Fruit fly (Drosophila melanogaster) whole organism, embryonic: ENCODE measurements around the gene CG46412.
A peak's percentile ranks its signal among the peaks of the same experiment; 100 is the strongest.

Experiments
- Awh ChIP-seq: fragments of 200-800 bp; sonication (Bioruptor generic); IDR thresholded peaks from 2 replicates; pipeline ENCODE4, ENCODE4 v1.3.6; 2022; ENCODE audit warnings: missing biosample characterization, missing genetic modification characterization
- BtbVII ChIP-seq: fragments of 200-800 bp; sonication (Bioruptor generic); optimal IDR thresholded peaks from 3 replicates; lab custom pipeline; 2017; ENCODE audit warnings: missing biosample characterization, mild to moderate bottlenecking, missing genetic modification characterization
- CG10147 ChIP-seq: fragments of 200-800 bp; sonication (Bioruptor generic); optimal IDR thresholded peaks from 2 replicates; lab custom pipeline; 2019; ENCODE audit warnings: missing biosample characterization, mild to moderate bottlenecking, missing genetic modification characterization, moderate library complexity
- CG10462 ChIP-seq: fragments of 200-800 bp; sonication (Bioruptor generic); optimal IDR thresholded peaks from 2 replicates; lab custom pipeline; 2016; ENCODE audit warnings: missing biosample characterization, missing genetic modification characterization
- CG1233 ChIP-seq: fragments of 200-800 bp; sonication (Bioruptor generic); optimal IDR thresholded peaks from 4 replicates; lab custom pipeline; 2018; ENCODE audit warnings: missing biosample characterization, mild to moderate bottlenecking, missing genetic modification characterization
- CG12942 ChIP-seq: fragments of 200-800 bp; sonication (Bioruptor generic); optimal IDR thresholded peaks from 3 replicates; lab custom pipeline; 2016; ENCODE audit warnings: missing biosample characterization, missing genetic modification characterization
- CG1647 ChIP-seq: fragments of 200-800 bp; sonication (Bioruptor generic); optimal IDR thresholded peaks from 3 replicates; lab custom pipeline; 2016; ENCODE audit warnings: missing biosample characterization, missing genetic modification characterization
- CG16813 ChIP-seq: fragments of 200-800 bp; sonication (Bioruptor generic); IDR thresholded peaks from 3 replicates; pipeline ENCODE4 v1.3.6; 2022; ENCODE audit warnings: missing biosample characterization, missing genetic modification characterization; ENCODE audit not compliant: partially characterized antibody
- CG16863 ChIP-seq: fragments of 200-800 bp; sonication (Bioruptor generic); optimal IDR thresholded peaks from 3 replicates; lab custom pipeline; 2016; ENCODE audit warnings: missing biosample characterization, missing genetic modification characterization
- CG17612 ChIP-seq: fragments of 200-800 bp; sonication (Bioruptor generic); IDR thresholded peaks from 2 replicates; pipeline ENCODE4 v1.3.6; 2022; ENCODE audit warnings: missing biosample characterization, missing genetic modification characterization
- CG18619 ChIP-seq: fragments of 200-800 bp; sonication (Bioruptor generic); optimal IDR thresholded peaks from 3 replicates; lab custom pipeline; 2017; ENCODE audit warnings: missing biosample characterization, mild to moderate bottlenecking, missing genetic modification characterization
- CG2202 ChIP-seq: fragments of 200-800 bp; sonication (Bioruptor generic); optimal IDR thresholded peaks from 2 replicates; lab custom pipeline; 2018; ENCODE audit warnings: missing biosample characterization, mild to moderate bottlenecking, missing genetic modification characterization
- CG30020 ChIP-seq: fragments of 200-800 bp; optimal IDR thresholded peaks from 2 replicates; lab custom pipeline; 2019; ENCODE audit warnings: missing biosample characterization, mild to moderate bottlenecking, missing genetic modification characterization, moderate library complexity
- CG31388 ChIP-seq: fragments of 200-800 bp; sonication (Bioruptor generic); optimal IDR thresholded peaks from 2 replicates; lab custom pipeline; 2016; ENCODE audit warnings: missing biosample characterization, missing genetic modification characterization
- CG33213 ChIP-seq: fragments of 200-800 bp; sonication (Bioruptor generic); optimal IDR thresholded peaks from 3 replicates; lab custom pipeline; 2016; ENCODE audit warnings: missing biosample characterization, missing genetic modification characterization
- CG6654 ChIP-seq: fragments of 200-800 bp; sonication (Bioruptor generic); optimal IDR thresholded peaks from 2 replicates; lab custom pipeline; 2017; ENCODE audit warnings: missing biosample characterization, mild to moderate bottlenecking, missing genetic modification characterization
- CG6689 ChIP-seq: fragments of 200-800 bp; sonication (Bioruptor generic); IDR thresholded peaks from 2 replicates; pipeline ENCODE4 v1.3.6; 2022; ENCODE audit warnings: missing biosample characterization, missing genetic modification characterization
- CG7271 ChIP-seq: fragments of 200-800 bp; sonication (Bioruptor generic); optimal IDR thresholded peaks from 2 replicates; lab custom pipeline; 2018; ENCODE audit warnings: missing biosample characterization, mild to moderate bottlenecking, missing genetic modification characterization, moderate library complexity
- CG7786 ChIP-seq: fragments of 200-800 bp; sonication (Bioruptor generic); optimal IDR thresholded peaks from 2 replicates; lab custom pipeline; 2016; ENCODE audit warnings: missing biosample characterization, missing genetic modification characterization
- CG7928 ChIP-seq: fragments of 200-800 bp; sonication (Bioruptor generic); optimal IDR thresholded peaks from 2 replicates; lab custom pipeline; 2017; ENCODE audit warnings: missing biosample characterization, mild to moderate bottlenecking, missing genetic modification characterization
- CG9797 ChIP-seq: fragments of 200-800 bp; sonication (Bioruptor generic); optimal IDR thresholded peaks from 3 replicates; lab custom pipeline; 2018; ENCODE audit warnings: missing biosample characterization, mild to moderate bottlenecking, missing genetic modification characterization
- Dfd ChIP-seq, 2 experiments: fragments of >200 bp; optimal IDR thresholded peaks; 2 replicates each; lab custom pipeline; 2017; ENCODE audit warnings: missing biosample characterization in 2 of 2, missing genetic modification characterization in 2 of 2
- Doc2 ChIP-seq: fragments of 200-800 bp; sonication (Bioruptor generic); IDR thresholded peaks from 2 replicates; pipeline ENCODE4 v1.3.6; 2022; ENCODE audit warnings: missing biosample characterization, missing genetic modification characterization
- Fer2 ChIP-seq: fragments of 200-800 bp; sonication (Bioruptor generic); optimal IDR thresholded peaks from 2 replicates; lab custom pipeline; 2018; ENCODE audit warnings: missing biosample characterization, mild to moderate bottlenecking, missing genetic modification characterization, moderate library complexity
- Fer3 ChIP-seq: fragments of 200-800 bp; sonication (Bioruptor generic); optimal IDR thresholded peaks from 2 replicates; lab custom pipeline; 2018; ENCODE audit warnings: missing biosample characterization, mild to moderate bottlenecking, missing genetic modification characterization, moderate library complexity
- HLHmδ ChIP-seq: fragments of 200-800 bp; sonication (Bioruptor generic); optimal IDR thresholded peaks from 2 replicates; lab custom pipeline; 2018; ENCODE audit warnings: missing biosample characterization, mild to moderate bottlenecking, missing genetic modification characterization, moderate library complexity
- Hmr ChIP-seq: fragments of 200-800 bp; sonication (Bioruptor generic); optimal IDR thresholded peaks from 3 replicates; lab custom pipeline; 2017; ENCODE audit warnings: mild to moderate bottlenecking, missing biosample characterization, missing genetic modification reagents, missing genetic modification characterization
- Jarid2 ChIP-seq: fragments of 200-800 bp; sonication (Bioruptor generic); optimal IDR thresholded peaks from 3 replicates; lab custom pipeline; 2017; ENCODE audit warnings: mild to moderate bottlenecking, missing biosample characterization, missing genetic modification reagents, missing genetic modification characterization
- Mes4 ChIP-seq: fragments of 200-800 bp; sonication (Bioruptor generic); optimal IDR thresholded peaks from 2 replicates; lab custom pipeline; 2016; ENCODE audit warnings: missing biosample characterization, missing genetic modification characterization
- Pdp1 ChIP-seq, 2 experiments: fragments of 200-800 bp; sonication (Bioruptor generic); optimal IDR thresholded peaks; 3 replicates each; lab custom pipeline; 2016; ENCODE audit warnings: missing biosample characterization in 2 of 2, missing genetic modification characterization in 2 of 2, mild to moderate bottlenecking in 1 of 2, moderate library complexity in 1 of 2
- Ravus ChIP-seq: fragments of 200-800 bp; sonication (Bioruptor generic); IDR thresholded peaks from 2 replicates; pipeline ENCODE4 v1.3.6; 2022; ENCODE audit warnings: missing biosample characterization, missing genetic modification characterization
- Rx ChIP-seq: fragments of 200-800 bp; sonication (Bioruptor generic); IDR thresholded peaks from 2 replicates; pipeline ENCODE4 v1.3.6; 2022; ENCODE audit warnings: missing biosample characterization, missing genetic modification characterization
- Stat92E ChIP-seq, 3 experiments: fragments of >200 bp in 2 of 3; fragments of 200-800 bp in 1 of 3; sonication (Bioruptor generic) in 1 of 3; optimal IDR thresholded peaks; 2 replicates each; lab custom pipeline; 2017 to 2019; ENCODE audit warnings: missing biosample characterization in 3 of 3, missing genetic modification characterization in 3 of 3, mild to moderate bottlenecking in 1 of 3, moderate library complexity in 1 of 3
- Tbp ChIP-seq: fragments of >200 bp; optimal IDR thresholded peaks from 2 replicates; lab custom pipeline; 2018; ENCODE audit warnings: missing biosample characterization, missing genetic modification characterization
- al ChIP-seq: fragments of 200-800 bp; sonication (Bioruptor generic); IDR thresholded peaks from 2 replicates; pipeline ENCODE4 v1.3.6; 2022; ENCODE audit warnings: missing biosample characterization, missing genetic modification characterization
- cad ChIP-seq: fragments of >200 bp; optimal IDR thresholded peaks from 2 replicates; lab custom pipeline; 2017; ENCODE audit warnings: missing biosample characterization, missing genetic modification characterization
- caup ChIP-seq: fragments of 200-800 bp; sonication (Bioruptor generic); optimal IDR thresholded peaks from 3 replicates; lab custom pipeline; 2017; ENCODE audit warnings: missing biosample characterization, mild to moderate bottlenecking, missing genetic modification characterization, moderate library complexity; ENCODE audit not compliant: severe bottlenecking
- dati ChIP-seq: fragments of 200-800 bp; sonication (Bioruptor generic); IDR thresholded peaks from 2 replicates; pipeline ENCODE4 v1.3.6; 2022; ENCODE audit warnings: missing biosample characterization, missing genetic modification characterization
- fd102C ChIP-seq: fragments of 200-800 bp; sonication (Bioruptor generic); optimal IDR thresholded peaks from 2 replicates; lab custom pipeline; 2018; ENCODE audit warnings: missing biosample characterization, mild to moderate bottlenecking, missing genetic modification characterization, moderate library complexity
- fru ChIP-seq: fragments of >200 bp; optimal IDR thresholded peaks from 2 replicates; lab custom pipeline; 2017
- lab ChIP-seq: fragments of 200-800 bp; sonication (Bioruptor generic); optimal IDR thresholded peaks from 3 replicates; lab custom pipeline; 2017; ENCODE audit warnings: missing biosample characterization, missing genetic modification characterization, mild to moderate bottlenecking, moderate library complexity, missing genetic modification reagents
- lmd ChIP-seq: fragments of 200-800 bp; sonication (Bioruptor generic); IDR thresholded peaks from 2 replicates; pipeline ENCODE4 v1.3.6; 2022; ENCODE audit warnings: missing biosample characterization, missing genetic modification characterization
- oc ChIP-seq: fragments of 200-800 bp; sonication (Bioruptor generic); optimal IDR thresholded peaks from 2 replicates; lab custom pipeline; 2018; ENCODE audit warnings: missing biosample characterization, mild to moderate bottlenecking, missing genetic modification characterization, moderate library complexity
- prd ChIP-seq, 3 experiments: fragments of >200 bp in 2 of 3; fragments of 200-800 bp in 1 of 3; sonication (Bioruptor generic) in 1 of 3; optimal IDR thresholded peaks in 2 of 3; IDR thresholded peaks in 1 of 3; 2 replicates in 2 of 3; 3 replicates in 1 of 3; pipeline versions ENCODE4 v1.3.6 to Lab custom; 2017 to 2022; ENCODE audit warnings: missing biosample characterization in 1 of 3, missing genetic modification characterization in 1 of 3
- ranshi ChIP-seq: fragments of 200-800 bp; sonication (Bioruptor generic); IDR thresholded peaks from 2 replicates; pipeline ENCODE4 v1.3.6; 2022; ENCODE audit warnings: missing biosample characterization, missing genetic modification characterization
- repo ChIP-seq: fragments of 200-800 bp; sonication (Bioruptor generic); optimal IDR thresholded peaks from 2 replicates; lab custom pipeline; 2016; ENCODE audit warnings: missing biosample characterization, missing genetic modification characterization
- ro ChIP-seq: fragments of 200-800 bp; sonication (Bioruptor generic); IDR thresholded peaks from 2 replicates; pipeline ENCODE4 v1.3.6; 2022; ENCODE audit warnings: missing biosample characterization, missing genetic modification characterization
- schlank ChIP-seq: fragments of 200-800 bp; sonication (Bioruptor generic); optimal IDR thresholded peaks from 2 replicates; lab custom pipeline; 2018; ENCODE audit warnings: missing biosample characterization, mild to moderate bottlenecking, missing genetic modification characterization
- sug ChIP-seq: fragments of 200-800 bp; optimal IDR thresholded peaks from 2 replicates; lab custom pipeline; 2019; ENCODE audit warnings: missing biosample characterization, mild to moderate bottlenecking, missing genetic modification characterization, moderate library complexity
- tio ChIP-seq: fragments of 200-800 bp; sonication (Bioruptor generic); optimal IDR thresholded peaks from 2 replicates; lab custom pipeline; 2017; ENCODE audit warnings: missing biosample characterization, missing genetic modification characterization, inconsistent platforms
- vfl ChIP-seq: fragments of 200-800 bp; sonication (Bioruptor generic); optimal IDR thresholded peaks from 2 replicates; lab custom pipeline; 2016; ENCODE audit warnings: missing biosample characterization, missing genetic modification characterization

CG46412 gene

dm6 chr3L:11540330-11540702, 23.6 kb downstream of the CG46412 start (continued):
- TF ChIP-seq CG1233 (peak; percentile 30), CG7271 (tag; lab: Kevin White, UChicago) (no peak), CG16863 (GFP tag; lab: Kevin White, UChicago) (no peak), tio (GFP tag; lab: Kevin White, UChicago) (no peak), prd (optimal IDR thresholded peaks at IDR 0.05; lab: Kevin White, UChicago) (no peak), prd (GFP tag; IDR thresholded peaks at IDR 0.05; lab: Robert Waterston, UW) (no peak), CG7928 (GFP tag; lab: Kevin White, UChicago) (no peak), Pdp1 (GFP tag; optimal IDR thresholded peaks at IDR 0.05; lab: Kevin White, UChicago) (peak in 1 of 2 experiments; percentile 10), CG33213 (no peak), Jarid2 (peak; percentile 3), Ravus (GFP tag; lab: Robert Waterston, UW) (no peak), al (no peak), oc (tag; lab: Kevin White, UChicago) (no peak), ro (GFP tag; lab: Robert Waterston, UW) (no peak), CG31388 (GFP tag; lab: Kevin White, UChicago) (no peak), vfl (GFP tag; lab: Kevin White, UChicago) (no peak), CG1647 (GFP tag; lab: Kevin White, UChicago) (no peak), CG6689 (no peak), Dfd (GFP tag; optimal IDR thresholded peaks at IDR 0.05; lab: Kevin White, UChicago) (no peak), Tbp (GFP tag; lab: Kevin White, UChicago) (no peak), Fer3 (tag; lab: Kevin White, UChicago) (peak; percentile 23), lmd (GFP tag; lab: Robert Waterston, UW) (no peak), CG7786 (no peak), CG30020 (tag; lab: Kevin White, UChicago) (no peak), repo (GFP tag; lab: Kevin White, UChicago) (no peak), Mes4 (peak; percentile 24), cad (GFP tag; lab: Kevin White, UChicago) (no peak), Stat92E (GFP tag; optimal IDR thresholded peaks at IDR 0.05; lab: Kevin White, UChicago) (no peak), caup (GFP tag; lab: Kevin White, UChicago) (peak; percentile 43), CG16813 (GFP tag; lab: Robert Waterston, UW) (no peak), lab (GFP tag; lab: Kevin White, UChicago) (peak; percentile 69), fd102C (GFP tag; lab: Kevin White, UChicago) (no peak), ranshi (GFP tag; lab: Robert Waterston, UW) (peak; percentile 16; the same call in 1 of the 2 replicates), fru (lab: Kevin White, UChicago) (no peak), dati (GFP tag; lab: Robert Waterston, UW) (no peak), Awh (GFP tag; lab: Robert Waterston, UW) (0 out of 2 replicates have a peak, but pooled peaks have one; percentile 10), CG6654 (GFP tag; lab: Kevin White, UChicago) (no peak), CG18619 (peak; percentile 25), CG17612 (no peak), HLHmδ (GFP tag; lab: Kevin White, UChicago) (peak; percentile 68), schlank (tag; lab: Kevin White, UChicago) (no peak), CG9797 (GFP tag; lab: Kevin White, UChicago) (no peak), Rx (no peak), Hmr (peak; percentile 51), CG2202 (tag; lab: Kevin White, UChicago) (peak; percentile 72), sug (tag; lab: Kevin White, UChicago) (peak; percentile 16), Fer2 (tag; lab: Kevin White, UChicago) (no peak), Doc2 (GFP tag; lab: Robert Waterston, UW) (no peak), CG10462 (GFP tag; lab: Kevin White, UChicago) (no peak), CG12942 (peak; percentile 11), CG10147 (peak; percentile 22), BtbVII (GFP tag; lab: Kevin White, UChicago) (peak; percentile 61)
